ENCODE assay signal across 2 fruit fly cellular contexts in the genomic region with DNA sequence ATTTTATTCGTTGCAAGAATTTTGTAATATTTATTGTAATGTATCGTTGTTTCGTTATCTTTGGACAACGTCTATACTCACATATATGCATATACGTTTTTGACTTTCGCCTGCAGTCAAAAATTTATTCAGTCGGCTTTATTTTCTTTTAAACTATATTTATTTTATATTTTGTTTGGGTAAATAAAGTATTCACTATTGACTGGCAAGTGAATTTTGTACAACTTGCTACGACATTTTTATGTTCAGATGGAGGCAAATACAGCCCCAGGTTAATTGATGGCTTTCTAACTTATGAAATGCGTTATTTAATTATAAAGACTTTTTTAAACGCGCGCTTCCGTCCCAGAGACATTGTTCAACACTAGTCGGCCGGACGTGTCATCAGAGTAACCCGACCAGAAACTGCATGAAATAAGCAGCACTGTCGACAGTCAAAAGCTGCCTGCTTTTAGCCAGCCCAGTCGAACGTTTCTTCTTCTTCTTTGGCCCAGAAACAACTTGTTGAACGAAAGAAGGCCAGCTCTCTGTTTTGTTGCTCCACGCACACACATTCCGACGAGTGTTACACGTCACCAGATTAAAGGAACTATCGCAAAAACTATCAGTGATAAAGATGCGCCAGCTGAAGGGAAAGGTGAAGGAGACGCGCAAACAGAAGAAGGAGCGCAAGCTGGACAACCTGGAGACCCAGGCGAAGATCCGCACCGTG.
A peak's percentile ranks its signal among the peaks of the same experiment; 100 is the strongest.
TF ChIP-seq lines count a peak whose summit lies in the region.

A gene (plus strand): TSS at position 498 of the 712 bp plus-strand sequence.

TF ChIP-seq in whole organism, embryonic, 481 proteins besides CTCF, POLR2A, EP300 and RAD21 (continued from another document and continues in another):
- TF ChIP-seq CG12942 (GFP tag; optimal IDR thresholded peaks at IDR 0.05; lab: Kevin White, UChicago) (peak; percentile 84), CG9215 (GFP tag; IDR thresholded peaks at IDR 0.05; lab: Robert Waterston, UW) (peak; percentile 80), unpg (GFP tag; optimal IDR thresholded peaks at IDR 0.05; lab: Kevin White, UChicago) (peak; percentile 64), Dek (tag; optimal IDR thresholded peaks at IDR 0.05; lab: Kevin White, UChicago) (peak; percentile 85), onecut (GFP tag; IDR thresholded peaks at IDR 0.05; lab: Robert Waterston, UW) (peak; percentile 76), tap (tag; optimal IDR thresholded peaks at IDR 0.05; lab: Kevin White, UChicago) (peak; percentile 59), CG12155 (GFP tag; optimal IDR thresholded peaks at IDR 0.05; lab: Kevin White, UChicago) (peak; percentile 98), CG2120 (GFP tag; optimal IDR thresholded peaks at IDR 0.05; lab: Kevin White, UChicago) (peak; percentile 91), CG6854 (GFP tag; optimal IDR thresholded peaks at IDR 0.05; lab: Kevin White, UChicago) (peak; percentile 28), ci (GFP tag; IDR thresholded peaks at IDR 0.05; lab: Robert Waterston, UW) (peak; percentile 92), CkIIα-i1 (GFP tag; IDR thresholded peaks at IDR 0.05; lab: Robert Waterston, UW) (no peak), maf-S (GFP tag; optimal IDR thresholded peaks at IDR 0.05; lab: Kevin White, UChicago) (peak; percentile 88), yki (optimal IDR thresholded peaks at IDR 0.05; lab: Kevin White, UChicago) (no peak), D19B (GFP tag; optimal IDR thresholded peaks at IDR 0.05; lab: Kevin White, UChicago) (peak; percentile 44), CG1603 (tag; optimal IDR thresholded peaks at IDR 0.05; lab: Kevin White, UChicago) (peak; percentile 95), bbx (GFP tag; IDR thresholded peaks at IDR 0.05; lab: Robert Waterston, UW; ENCODE audit: partially characterized antibody) (peak; percentile 71), Lpt (GFP tag; optimal IDR thresholded peaks at IDR 0.05; lab: Kevin White, UChicago) (no peak), gsb-n (tag; optimal IDR thresholded peaks at IDR 0.05; lab: Kevin White, UChicago) (peak; percentile 43), Pdp1 (GFP tag; optimal IDR thresholded peaks at IDR 0.05; lab: Kevin White, UChicago) (peak; percentile 91 to 94), dan (GFP tag; IDR thresholded peaks at IDR 0.05; lab: Robert Waterston, UW) (no peak), CG13296 (GFP tag; optimal IDR thresholded peaks at IDR 0.05; lab: Kevin White, UChicago) (peak; percentile 71), MTF-1 (GFP tag; optimal IDR thresholded peaks at IDR 0.05; lab: Kevin White, UChicago; ENCODE audit: borderline replicate concordance) (peak; percentile 76), CG5180 (GFP tag; optimal IDR thresholded peaks at IDR 0.05; lab: Kevin White, UChicago) (peak; percentile 90), chm (GFP tag; IDR thresholded peaks at IDR 0.05; lab: Robert Waterston, UW) (peak; percentile 76), slou (GFP tag; optimal IDR thresholded peaks at IDR 0.05; lab: Kevin White, UChicago) (peak; percentile 85), chinmo (GFP tag; IDR thresholded peaks at IDR 0.05; lab: Robert Waterston, UW; ENCODE audit: partially characterized antibody) (peak; percentile 76; the same call in 3 of the 4 replicates), CG4424 (GFP tag; optimal IDR thresholded peaks at IDR 0.05; lab: Kevin White, UChicago) (peak; percentile 76), Fer1 (GFP tag; optimal IDR thresholded peaks at IDR 0.05; lab: Kevin White, UChicago) (no peak), ERR (GFP tag; optimal IDR thresholded peaks at IDR 0.05; lab: Kevin White, UChicago) (peak; percentile 90), ham (GFP tag; IDR thresholded peaks at IDR 0.05; lab: Robert Waterston, UW) (peak; percentile 72; the same call in 1 of the 2 replicates), CG12104 (GFP tag; optimal IDR thresholded peaks at IDR 0.05; lab: Kevin White, UChicago) (peak; percentile 56), CG2116 (GFP tag; optimal IDR thresholded peaks at IDR 0.05; lab: Kevin White, UChicago) (peak; percentile 70), her (GFP tag; optimal IDR thresholded peaks at IDR 0.05; lab: Kevin White, UChicago) (peak; percentile 86), CG8290 (GFP tag; optimal IDR thresholded peaks at IDR 0.05; lab: Kevin White, UChicago) (peak; percentile 90), CG8290 (tag; optimal IDR thresholded peaks at IDR 0.05; lab: Kevin White, UChicago) (peak; percentile 33 to 97), CG3726 (GFP tag; IDR thresholded peaks at IDR 0.05; lab: Robert Waterston, UW) (peak; percentile 65; the same call in 1 of the 3 replicates), Poxn (GFP tag; IDR thresholded peaks at IDR 0.05; lab: Robert Waterston, UW) (no peak), CG18476 (GFP tag; optimal IDR thresholded peaks at IDR 0.05; lab: Kevin White, UChicago) (peak; percentile 46), CG7745 (tag; optimal IDR thresholded peaks at IDR 0.05; lab: Kevin White, UChicago) (no peak), CG8281 (tag; optimal IDR thresholded peaks at IDR 0.05; lab: Kevin White, UChicago) (peak; percentile 9), gfzf (GFP tag; optimal IDR thresholded peaks at IDR 0.05; lab: Kevin White, UChicago) (peak; percentile 51), Med (GFP tag; lab: Kevin White, UChicago) (peak; percentile 99), CG11723 (GFP tag; optimal IDR thresholded peaks at IDR 0.05; lab: Kevin White, UChicago) (peak; percentile 56), caup (GFP tag; optimal IDR thresholded peaks at IDR 0.05; lab: Kevin White, UChicago; ENCODE audit: severe bottlenecking) (peak; percentile 91), fu2 (GFP tag; optimal IDR thresholded peaks at IDR 0.05; lab: Kevin White, UChicago) (peak; percentile 91), pho (GFP tag; optimal IDR thresholded peaks at IDR 0.05; lab: Kevin White, UChicago) (peak; percentile 91), Optix (GFP tag; IDR thresholded peaks at IDR 0.05; lab: Robert Waterston, UW) (peak; percentile 67), twi (tag; optimal IDR thresholded peaks at IDR 0.05; lab: Kevin White, UChicago) (peak; percentile 52), CG10209 (GFP tag; optimal IDR thresholded peaks at IDR 0.05; lab: Kevin White, UChicago) (peak; percentile 87), CG6689 (GFP tag; IDR thresholded peaks at IDR 0.05; lab: Robert Waterston, UW) (0 out of 2 replicates have a peak, but pooled peaks have one; percentile 58), Bdp1 (GFP tag; optimal IDR thresholded peaks at IDR 0.05; lab: Kevin White, UChicago) (peak; percentile 85), Hmx (GFP tag; optimal IDR thresholded peaks at IDR 0.05; lab: Kevin White, UChicago) (no peak), pnt (GFP tag; optimal IDR thresholded peaks at IDR 0.05; lab: Kevin White, UChicago) (peak; percentile 81), lmd (GFP tag; IDR thresholded peaks at IDR 0.05; lab: Robert Waterston, UW) (peak; percentile 79), CG6791 (GFP tag; IDR thresholded peaks at IDR 0.05; lab: Robert Waterston, UW; ENCODE audit: partially characterized antibody) (peak; percentile 72; the same call in 2 of the 3 replicates), CG9932 (GFP tag; IDR thresholded peaks at IDR 0.05; lab: Robert Waterston, UW) (peak; percentile 94), CG13775 (GFP tag; optimal IDR thresholded peaks at IDR 0.05; lab: Kevin White, UChicago) (peak; percentile 57), CG12236 (GFP tag; optimal IDR thresholded peaks at IDR 0.05; lab: Kevin White, UChicago) (peak; percentile 63), Ets65A (GFP tag; lab: Kevin White, UChicago) (peak; percentile 100), fd64A (GFP tag; optimal IDR thresholded peaks at IDR 0.05; lab: Kevin White, UChicago) (no peak)

TF ChIP-seq in whole organism, prepupa, 60 proteins besides CTCF, POLR2A, EP300 and RAD21 (continued from another document):
- TF ChIP-seq fkh (GFP tag; optimal IDR thresholded peaks at IDR 0.05; lab: Kevin White, UChicago), result no peak
- TF ChIP-seq CG8119 (GFP tag; IDR thresholded peaks at IDR 0.05; lab: Robert Waterston, UW), result no peak
- TF ChIP-seq CG3919 (GFP tag; optimal IDR thresholded peaks at IDR 0.05; lab: Kevin White, UChicago), result peak; percentile 73
- peak; percentile 36 for TF ChIP-seq Smox (GFP tag; optimal IDR thresholded peaks at IDR 0.05; lab: Kevin White, UChicago)
- no peak for TF ChIP-seq CG34406 (GFP tag; optimal IDR thresholded peaks at IDR 0.05; lab: Kevin White, UChicago)
- peak; percentile 48 for TF ChIP-seq CG32006 (GFP tag; optimal IDR thresholded peaks at IDR 0.05; lab: Kevin White, UChicago)
- TF ChIP-seq CG6163 (GFP tag; IDR thresholded peaks at IDR 0.05; lab: Robert Waterston, UW), result peak; percentile 73
- TF ChIP-seq Lpt (GFP tag; optimal IDR thresholded peaks at IDR 0.05; lab: Kevin White, UChicago), result peak; percentile 49
- TF ChIP-seq dac (GFP tag; optimal IDR thresholded peaks at IDR 0.05; lab: Kevin White, UChicago), result peak; percentile 18
- peak; percentile 81 for TF ChIP-seq vri (GFP tag; optimal IDR thresholded peaks at IDR 0.05; lab: Kevin White, UChicago)
- TF ChIP-seq CG7368 (GFP tag; optimal IDR thresholded peaks at IDR 0.05; lab: Kevin White, UChicago), result peak; percentile 37
- TF ChIP-seq dsx (GFP tag; optimal IDR thresholded peaks at IDR 0.05; lab: Kevin White, UChicago; ENCODE audit: poor library complexity, severe bottlenecking), result peak; percentile 61
